Worm (Caenorhabditis elegans) whole organism, late embryonic: ENCODE measurements around the gene tmem-24.

Source experiments
- C08G9.2 ChIP-seq: sonication (generic microtip); optimal IDR thresholded peaks from 2 replicates; lab custom pipeline; 2016; ENCODE audit warnings: mild to moderate bottlenecking, missing genetic modification characterization, moderate library complexity, missing compliant biosample characterization
- C38D4.7 ChIP-seq: fragments of 200-800 bp; sonication (Bioruptor generic); optimal IDR thresholded peaks from 2 replicates; lab custom pipeline; 2018; ENCODE audit warnings: mild to moderate bottlenecking, missing genetic modification characterization, moderate library complexity, missing compliant biosample characterization
- F13H6.1 ChIP-seq: sonication (generic microtip); optimal IDR thresholded peaks from 2 replicates; lab custom pipeline; 2016; ENCODE audit warnings: missing genetic modification characterization, missing compliant biosample characterization
- K09A11.1 ChIP-seq: sonication (generic microtip); optimal IDR thresholded peaks from 2 replicates; lab custom pipeline; 2017; ENCODE audit warnings: antibody characterized with exemption, mild to moderate bottlenecking, missing genetic modification characterization, missing compliant biosample characterization; ENCODE audit not compliant: insufficient read depth
- T23F11.4 ChIP-seq: fragments of 200-800 bp; sonication (Bioruptor generic); optimal IDR thresholded peaks from 2 replicates; lab custom pipeline; 2018; ENCODE audit warnings: mild to moderate bottlenecking, missing genetic modification characterization, missing compliant biosample characterization
- Y22D7AL.16 ChIP-seq: sonication (generic microtip); optimal IDR thresholded peaks from 2 replicates; lab custom pipeline; 2016; ENCODE audit warnings: missing genetic modification characterization, missing compliant biosample characterization
- ceh-14 ChIP-seq: sonication (generic microtip); optimal IDR thresholded peaks from 2 replicates; lab custom pipeline; 2016; ENCODE audit warnings: missing genotype, missing genetic modification characterization, missing compliant biosample characterization
- ceh-18 ChIP-seq: sonication (generic microtip); optimal IDR thresholded peaks from 2 replicates; lab custom pipeline; 2016; ENCODE audit warnings: missing genetic modification characterization, missing compliant biosample characterization
- ceh-24 ChIP-seq: sonication (generic microtip); optimal IDR thresholded peaks from 2 replicates; lab custom pipeline; 2016; ENCODE audit warnings: mild to moderate bottlenecking, missing genetic modification characterization, missing compliant biosample characterization
- ceh-30 ChIP-seq: fragments of 150-350 bp; optimal IDR thresholded peaks from 2 replicates; lab custom pipeline; 2014; ENCODE audit warnings: missing biosample characterization, missing genetic modification characterization
- ceh-31 ChIP-seq: sonication (generic microtip); optimal IDR thresholded peaks from 2 replicates; lab custom pipeline; 2016; ENCODE audit warnings: missing genetic modification characterization, missing compliant biosample characterization
- ceh-34 ChIP-seq: sonication (generic microtip); optimal IDR thresholded peaks from 2 replicates; lab custom pipeline; 2016; ENCODE audit warnings: mild to moderate bottlenecking, missing genetic modification characterization, missing compliant biosample characterization
- ceh-48 ChIP-seq: sonication (generic microtip); optimal IDR thresholded peaks from 2 replicates; lab custom pipeline; 2016; ENCODE audit warnings: missing genetic modification characterization, inconsistent platforms, missing compliant biosample characterization
- ceh-6 ChIP-seq: fragments of 200-800 bp; sonication (Bioruptor generic); optimal IDR thresholded peaks from 2 replicates; lab custom pipeline; 2018; ENCODE audit warnings: mild to moderate bottlenecking, missing genetic modification characterization, missing compliant biosample characterization
- dmd-4 ChIP-seq: sonication (generic microtip); optimal IDR thresholded peaks from 2 replicates; lab custom pipeline; 2016; ENCODE audit warnings: borderline replicate concordance, missing genetic modification characterization, missing compliant biosample characterization
- fax-1 ChIP-seq: sonication (generic microtip); optimal IDR thresholded peaks from 2 replicates; lab custom pipeline; 2016; ENCODE audit warnings: missing genotype, missing genetic modification characterization, missing compliant biosample characterization
- fkh-6 ChIP-seq: sonication (generic microtip); optimal IDR thresholded peaks from 2 replicates; lab custom pipeline; 2016; ENCODE audit warnings: missing genetic modification characterization, missing compliant biosample characterization
- gmeb-2 ChIP-seq: sonication (generic microtip); optimal IDR thresholded peaks from 2 replicates; lab custom pipeline; 2016; ENCODE audit warnings: missing genetic modification characterization, inconsistent platforms, missing compliant biosample characterization
- lim-6 ChIP-seq: sonication (generic microtip); optimal IDR thresholded peaks from 2 replicates; lab custom pipeline; 2016; ENCODE audit warnings: missing genetic modification characterization, missing compliant biosample characterization
- lin-11 ChIP-seq: fragments of 200-800 bp; sonication (Bioruptor generic); optimal IDR thresholded peaks from 2 replicates; lab custom pipeline; 2018; ENCODE audit warnings: mild to moderate bottlenecking, missing genetic modification characterization, missing compliant biosample characterization
- madf-2 ChIP-seq: sonication (generic microtip); optimal IDR thresholded peaks from 2 replicates; lab custom pipeline; 2017; ENCODE audit warnings: missing genetic modification characterization, missing compliant biosample characterization
- mec-3 ChIP-seq: sonication (generic microtip); optimal IDR thresholded peaks from 2 replicates; lab custom pipeline; 2016; ENCODE audit warnings: borderline replicate concordance, missing genetic modification characterization, missing compliant biosample characterization
- nfya-1 ChIP-seq: sonication (generic microtip); optimal IDR thresholded peaks from 2 replicates; lab custom pipeline; 2017; ENCODE audit warnings: missing genetic modification characterization, mild to moderate bottlenecking, missing compliant biosample characterization, antibody characterized with exemption, moderate library complexity
- pat-9 ChIP-seq: fragments of 200-800 bp; sonication (Bioruptor generic); optimal IDR thresholded peaks from 2 replicates; lab custom pipeline; 2018; ENCODE audit warnings: mild to moderate bottlenecking, missing genetic modification characterization, moderate library complexity, missing compliant biosample characterization
- pax-1 ChIP-seq: fragments of 150-350 bp; optimal IDR thresholded peaks from 2 replicates; lab custom pipeline; 2014; ENCODE audit warnings: missing biosample characterization, missing genetic modification characterization
- pha-4 ChIP-seq: fragments of 150-350 bp; optimal IDR thresholded peaks from 2 replicates; lab custom pipeline; 2018; ENCODE audit warnings: missing biosample characterization, missing genetic modification reagents, missing genetic modification characterization
- pros-1 ChIP-seq: fragments of 150-350 bp; optimal IDR thresholded peaks from 2 replicates; lab custom pipeline; 2014; ENCODE audit warnings: missing biosample characterization, missing genetic modification reagents, missing genetic modification characterization
- ref-2 ChIP-seq: sonication (generic microtip); optimal IDR thresholded peaks from 2 replicates; lab custom pipeline; 2016; ENCODE audit warnings: missing genetic modification characterization, missing compliant biosample characterization
- sdc-2 ChIP-seq: sonication (generic microtip); optimal IDR thresholded peaks from 2 replicates; lab custom pipeline; 2016; ENCODE audit warnings: missing genotype, missing genetic modification characterization, missing compliant biosample characterization
- sox-4 ChIP-seq: sonication (generic microtip); optimal IDR thresholded peaks from 2 replicates; lab custom pipeline; 2017; ENCODE audit warnings: mild to moderate bottlenecking, missing genetic modification characterization, inconsistent platforms, missing compliant biosample characterization
- syd-9 ChIP-seq: sonication (generic microtip); optimal IDR thresholded peaks from 2 replicates; lab custom pipeline; 2016; ENCODE audit warnings: mild to moderate bottlenecking, missing genetic modification characterization, moderate library complexity, missing compliant biosample characterization
- tbx-2 ChIP-seq: sonication (generic microtip); optimal IDR thresholded peaks from 2 replicates; lab custom pipeline; 2016; ENCODE audit warnings: missing genetic modification characterization, missing compliant biosample characterization
- tbx-7 ChIP-seq: sonication (generic microtip); optimal IDR thresholded peaks from 2 replicates; lab custom pipeline; 2016; ENCODE audit warnings: missing genotype, missing genetic modification characterization, missing compliant biosample characterization
- ttx-3 ChIP-seq: sonication (generic microtip); optimal IDR thresholded peaks from 2 replicates; lab custom pipeline; 2016; ENCODE audit warnings: missing genetic modification reagents, missing genetic modification characterization, missing compliant biosample characterization
- unc-3 ChIP-seq, 2 experiments: fragments of 200-800 bp in 1 of 2; sonication (Bioruptor generic) in 1 of 2; sonication (generic microtip) in 1 of 2; conservative IDR thresholded peaks in 1 of 2; optimal IDR thresholded peaks in 1 of 2; 2 replicates each; pipeline versions ENCODE4 v1.3.6 to Lab custom; 2016 to 2022; ENCODE audit warnings: missing compliant biosample characterization in 2 of 2, missing genetic modification characterization in 2 of 2, missing genetic modification reagents in 1 of 2
- unc-42 ChIP-seq: sonication (generic microtip); optimal IDR thresholded peaks from 2 replicates; lab custom pipeline; 2016; ENCODE audit warnings: missing genotype, missing genetic modification characterization, missing compliant biosample characterization
- unc-55 ChIP-seq: sonication (generic microtip); optimal IDR thresholded peaks from 2 replicates; lab custom pipeline; 2017; ENCODE audit warnings: missing biosample characterization, missing genetic modification reagents, missing genetic modification characterization
- zip-5 ChIP-seq: sonication (generic microtip); optimal IDR thresholded peaks from 2 replicates; lab custom pipeline; 2016; ENCODE audit warnings: missing genetic modification characterization, missing compliant biosample characterization

Gene tmem-24

DNA sequence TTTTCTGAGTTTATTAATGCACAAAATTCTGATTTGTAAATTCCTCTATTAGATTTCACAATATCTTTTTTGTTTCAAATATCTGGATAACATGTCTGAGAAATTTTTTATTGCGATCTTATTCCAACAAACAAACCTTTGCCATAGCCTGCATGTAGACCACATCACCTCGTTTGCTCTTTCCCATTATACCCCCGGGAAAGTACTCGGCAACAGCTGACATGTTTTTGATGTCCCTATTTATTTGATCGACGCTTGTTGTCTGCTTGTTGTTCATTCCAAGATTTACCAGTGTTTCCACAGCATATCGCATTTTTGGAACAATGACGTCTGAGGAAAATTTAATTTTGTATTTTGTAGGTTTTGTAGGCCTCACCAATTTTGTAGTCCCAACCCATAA is 44.8 kb downstream of the tmem-24 start:
- TF ChIP-seq ref-2 (no peak), lin-11 (tag; lab: Kevin White, UChicago) (no peak), tbx-7 (tag; lab: Kevin White, UChicago) (no peak), F13H6.1 (tag; lab: Kevin White, UChicago) (no peak), unc-55 (GFP tag; lab: Kevin White, UChicago) (peak; percentile 42), Y22D7AL.16 (tag; lab: Kevin White, UChicago) (no peak), ceh-34 (tag; lab: Kevin White, UChicago) (no peak), tbx-2 (tag; lab: Kevin White, UChicago) (no peak)

DNA sequence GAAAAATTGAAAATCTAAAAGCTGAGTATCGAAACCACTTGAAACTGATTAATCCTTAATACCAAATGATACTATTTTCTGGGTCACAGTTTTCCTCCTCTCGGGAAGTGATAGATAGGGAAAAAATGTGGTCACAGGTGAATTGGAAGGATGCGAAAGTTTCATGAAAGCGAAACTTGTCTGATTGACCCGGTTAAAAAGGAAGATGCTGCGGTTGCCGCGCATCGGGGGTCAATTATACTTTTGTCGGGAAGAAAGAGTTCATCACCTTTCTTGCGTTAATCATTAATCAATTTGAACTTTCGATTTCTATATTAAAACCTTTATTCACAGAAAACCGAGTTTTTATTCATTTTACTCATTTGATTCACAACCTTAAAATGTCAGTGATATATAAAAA is 47.7 kb downstream of the tmem-24 start:
- TF ChIP-seq zip-5 = no peak
- TF ChIP-seq pat-9 (tag; lab: Kevin White, UChicago) = no peak
- TF ChIP-seq gmeb-2 (tag; lab: Kevin White, UChicago) = no peak
- no peak for TF ChIP-seq C38D4.7
- no peak for TF ChIP-seq ttx-3 (tag; lab: Kevin White, UChicago)
- TF ChIP-seq sox-4 (tag; lab: Kevin White, UChicago) = no peak
- no peak for TF ChIP-seq C08G9.2 (tag; lab: Kevin White, UChicago)
- TF ChIP-seq Y22D7AL.16 (tag; lab: Kevin White, UChicago) = no peak
- no peak for TF ChIP-seq ceh-18
- no peak for TF ChIP-seq F13H6.1 (tag; lab: Kevin White, UChicago)
- no peak for TF ChIP-seq madf-2 (tag; lab: Kevin White, UChicago)
- TF ChIP-seq, all 69 proteins: peak for 0

DNA sequence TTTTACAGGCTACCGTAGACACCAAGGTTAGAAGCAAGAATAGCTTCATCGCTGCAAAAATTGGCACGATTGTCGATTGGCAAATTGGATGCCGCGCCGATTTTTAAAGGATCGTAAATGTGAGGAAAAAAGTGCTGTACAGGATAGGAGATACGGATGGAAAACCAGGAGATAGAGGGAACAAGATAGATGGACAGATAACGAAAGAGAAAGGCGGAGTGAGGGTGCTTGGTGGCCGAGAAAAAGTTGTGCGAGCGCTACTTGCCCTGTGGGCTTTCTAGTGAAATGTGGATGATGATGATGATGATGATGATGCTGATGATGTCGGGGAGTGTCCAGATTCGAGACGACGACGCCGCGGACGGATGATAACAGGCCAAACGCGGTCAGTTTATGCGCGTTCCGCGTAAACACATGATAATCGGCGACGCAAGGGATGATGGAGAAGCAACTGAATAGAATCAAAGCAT is 48.4 kb downstream of the tmem-24 start, which contains the start of gene T27A10.6:
Gene T27A10.6 (minus strand): TSS at position 51 of the 470 bp plus-strand sequence.
- no peak for TF ChIP-seq ceh-31
- TF ChIP-seq C38D4.7 = no peak
- no peak for TF ChIP-seq zip-5
- TF ChIP-seq unc-42 (tag; lab: Kevin White, UChicago) = no peak
- TF ChIP-seq pax-1 (tag; lab: Kevin White, UChicago) = no peak
- TF ChIP-seq syd-9 (tag; lab: Kevin White, UChicago) = no peak
- no peak for TF ChIP-seq ceh-30 (tag; lab: Kevin White, UChicago)
- TF ChIP-seq sdc-2 = no peak
- TF ChIP-seq pros-1 (tag; lab: Kevin White, UChicago) = no peak
- no peak for TF ChIP-seq ceh-24 (tag; lab: Kevin White, UChicago)
- no peak for TF ChIP-seq lim-6 (tag; lab: Kevin White, UChicago)
- no peak for TF ChIP-seq lin-11 (tag; lab: Kevin White, UChicago)
- TF ChIP-seq ttx-3 (tag; lab: Kevin White, UChicago) = no peak
- TF ChIP-seq unc-3 (GFP tag; conservative IDR thresholded peaks at IDR 0.05; lab: Robert Waterston, UW) = no peak
- no peak for TF ChIP-seq unc-3 (tag; optimal IDR thresholded peaks at IDR 0.05; lab: Kevin White, UChicago)
- no peak for TF ChIP-seq ref-2
- TF ChIP-seq K09A11.1 (tag; lab: Kevin White, UChicago) = no peak
- no peak for TF ChIP-seq nfya-1 (tag; lab: Kevin White, UChicago)
- no peak for TF ChIP-seq pha-4 (tag; lab: Kevin White, UChicago)
- TF ChIP-seq fkh-6 (tag; lab: Kevin White, UChicago) = no peak
- no peak for TF ChIP-seq ceh-14 (tag; lab: Kevin White, UChicago)

DNA sequence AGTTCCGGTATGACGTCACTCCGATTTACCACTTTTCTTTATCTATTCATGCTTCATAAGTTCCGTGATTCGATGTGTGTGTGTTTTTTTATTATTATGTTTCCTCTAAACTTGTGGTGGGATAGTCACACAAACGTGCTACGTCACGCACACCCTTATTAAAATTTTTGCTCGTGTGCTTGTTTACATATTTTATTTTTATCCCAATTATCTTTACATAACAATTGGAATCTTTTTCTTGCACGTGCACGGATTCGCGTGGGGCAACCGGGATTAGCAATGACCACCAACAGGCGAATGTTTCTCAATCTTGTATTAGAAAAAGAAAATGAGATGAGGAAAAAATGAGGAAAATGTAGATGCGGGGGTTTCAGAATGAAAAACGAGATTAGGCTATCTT is 54.2 kb downstream of the tmem-24 start:
- TF ChIP-seq ceh-6 (GFP tag; lab: Kevin White, UChicago) (no peak), mec-3 (tag; lab: Kevin White, UChicago) (no peak), tbx-2 (tag; lab: Kevin White, UChicago) (no peak), ref-2 (no peak), pat-9 (tag; lab: Kevin White, UChicago) (no peak), T23F11.4 (GFP tag; lab: Kevin White, UChicago) (no peak), fax-1 (tag; lab: Kevin White, UChicago) (no peak), tbx-7 (tag; lab: Kevin White, UChicago) (no peak), F13H6.1 (tag; lab: Kevin White, UChicago) (no peak), ceh-48 (tag; lab: Kevin White, UChicago) (no peak), dmd-4 (tag; lab: Kevin White, UChicago) (no peak), syd-9 (tag; lab: Kevin White, UChicago) (no peak)
- TF ChIP-seq, all 69 proteins: peak for 0
